Fruit fly (Drosophila melanogaster): ENCODE measurements around the gene BicD.

The BicD gene

dm6 chr2L:17477710-17478109 lies 4.7 kb upstream of the BicD start, which contains the start of gene cass:
Gene cass, minus strand, starts transcription at chr2L:17477888.
- TF ChIP-seq Dref (GFP tag; IDR thresholded peaks at IDR 0.05) = peak; percentile 86
- TF ChIP-seq CG17912 (GFP tag; optimal IDR thresholded peaks at IDR 0.05) = no peak
- peak; percentile 84 for TF ChIP-seq CG14860 (GFP tag; IDR thresholded peaks at IDR 0.05; ENCODE audit: partially characterized antibody)
- TF ChIP-seq Side (GFP tag; optimal IDR thresholded peaks at IDR 0.05) = no peak
- TF ChIP-seq Med (GFP tag) = peak; percentile 77
- TF ChIP-seq CG4282 (GFP tag; optimal IDR thresholded peaks at IDR 0.05) = no peak
- TF ChIP-seq repo (GFP tag; optimal IDR thresholded peaks at IDR 0.05) = no peak
- peak; percentile 94 for TF ChIP-seq CG42726 (GFP tag; IDR thresholded peaks at IDR 0.05; ENCODE audit: partially characterized antibody)
- TF ChIP-seq chinmo (GFP tag; IDR thresholded peaks at IDR 0.05; ENCODE audit: partially characterized antibody) = peak; percentile 76; the same call in 1 of the 4 replicates
- no peak for TF ChIP-seq ind (GFP tag; optimal IDR thresholded peaks at IDR 0.05)
- TF ChIP-seq Atf3 (GFP tag; optimal IDR thresholded peaks at IDR 0.05) = no peak
- TF ChIP-seq CG4617 (GFP tag; optimal IDR thresholded peaks at IDR 0.05; ENCODE audit: borderline replicate concordance) = peak; percentile 69
- TF ChIP-seq nerfin-2 (GFP tag; IDR thresholded peaks at IDR 0.05; ENCODE audit: partially characterized antibody) = peak; percentile 65; the same call in 1 of the 2 replicates
- peak; percentile 23 for TF ChIP-seq CG15269 (tag; optimal IDR thresholded peaks at IDR 0.05)
- peak; percentile 36 for TF ChIP-seq Lhr (GFP tag; optimal IDR thresholded peaks at IDR 0.05)
- TF ChIP-seq CG4730 (GFP tag; IDR thresholded peaks at IDR 0.05) = no peak
- TF ChIP-seq MBD-R2 (GFP tag; IDR thresholded peaks at IDR 0.05) = peak; percentile 72
- no peak for TF ChIP-seq yki (optimal IDR thresholded peaks at IDR 0.05)
- no peak for TF ChIP-seq D19A (tag; optimal IDR thresholded peaks at IDR 0.05)
- peak; percentile 38 for TF ChIP-seq her (GFP tag; optimal IDR thresholded peaks at IDR 0.05)
- TF ChIP-seq pum (GFP tag; optimal IDR thresholded peaks at IDR 0.05) = no peak
- peak; percentile 58 for TF ChIP-seq CG17829 (tag; optimal IDR thresholded peaks at IDR 0.05)
- peak; percentile 26 for TF ChIP-seq CG8924 (tag; optimal IDR thresholded peaks at IDR 0.05)
- TF ChIP-seq CG13424 (tag; optimal IDR thresholded peaks at IDR 0.05) = no peak
- TF ChIP-seq CoRest (tag; optimal IDR thresholded peaks at IDR 0.05) = peak; percentile 73
- no peak for TF ChIP-seq CG33557 (GFP tag; optimal IDR thresholded peaks at IDR 0.05)
- no peak for TF ChIP-seq zf30C (GFP tag; optimal IDR thresholded peaks at IDR 0.05)
- TF ChIP-seq emc (GFP tag; optimal IDR thresholded peaks at IDR 0.05) = no peak
- peak; percentile 82 for TF ChIP-seq trem (tag; optimal IDR thresholded peaks at IDR 0.05)
- peak; percentile 83 for TF ChIP-seq CG2129 (GFP tag; IDR thresholded peaks at IDR 0.05; ENCODE audit: partially characterized antibody)
- peak; percentile 66 for TF ChIP-seq Dp (GFP tag; optimal IDR thresholded peaks at IDR 0.05)
- peak; percentile 88 for TF ChIP-seq vnd (GFP tag; IDR thresholded peaks at IDR 0.05; ENCODE audit: partially characterized antibody)
- no peak for TF ChIP-seq NfI (GFP tag; optimal IDR thresholded peaks at IDR 0.05)
- peak; percentile 93 for TF ChIP-seq Scr (GFP tag; IDR thresholded peaks at IDR 0.05; ENCODE audit: partially characterized antibody)
- TF ChIP-seq HmgD (GFP tag; optimal IDR thresholded peaks at IDR 0.05) = peak; percentile 18
- TF ChIP-seq Usf (GFP tag; optimal IDR thresholded peaks at IDR 0.05) = no peak
- peak; percentile 82 for TF ChIP-seq sna (GFP tag; IDR thresholded peaks at IDR 0.05; ENCODE audit: partially characterized antibody)
- peak; percentile 90 for TF ChIP-seq BEAF-32 (GFP tag; optimal IDR thresholded peaks at IDR 0.05)
- peak; percentile 9 for TF ChIP-seq dmrt11E (tag; optimal IDR thresholded peaks at IDR 0.05)
- TF ChIP-seq CG11456 (GFP tag; IDR thresholded peaks at IDR 0.05) = no peak
- peak; percentile 93 for TF ChIP-seq YL-1 (GFP tag; optimal IDR thresholded peaks at IDR 0.05)
- TF ChIP-seq CG34224 (GFP tag; IDR thresholded peaks at IDR 0.05; ENCODE audit: partially characterized antibody) = peak; percentile 92
- peak in 1 of 3 experiments; percentile 16 for TF ChIP-seq Stat92E (GFP tag; optimal IDR thresholded peaks at IDR 0.05)
- TF ChIP-seq CG7271 (tag; optimal IDR thresholded peaks at IDR 0.05) = peak; percentile 32
- TF ChIP-seq zen2 (GFP tag; IDR thresholded peaks at IDR 0.05; ENCODE audit: partially characterized antibody) = peak; percentile 84
- peak; percentile 89 for TF ChIP-seq ato (GFP tag; IDR thresholded peaks at IDR 0.05; ENCODE audit: partially characterized antibody)
- no peak for TF ChIP-seq CG12104 (GFP tag; optimal IDR thresholded peaks at IDR 0.05)
- TF ChIP-seq MESR4 (GFP tag; optimal IDR thresholded peaks at IDR 0.05) = peak; percentile 93
- TF ChIP-seq sqz (GFP tag; optimal IDR thresholded peaks at IDR 0.05) = peak; percentile 67

Measured in whole organism, embryonic.